Fruit fly (Drosophila melanogaster) whole organism, wandering third instar larva: ENCODE measurements around the gene Dnaaf4.

Experiments
- Dfd ChIP-seq: fragments of >200 bp; optimal IDR thresholded peaks from 2 replicates; lab custom pipeline; 2017; ENCODE audit warnings: missing biosample characterization, missing genetic modification characterization
- HLH106 ChIP-seq: fragments of 200-800 bp; optimal IDR thresholded peaks from 3 replicates; lab custom pipeline; 2019; ENCODE audit warnings: missing biosample characterization, mild to moderate bottlenecking, missing genetic modification characterization, moderate library complexity
- Hr78 ChIP-seq: fragments of >200 bp; optimal IDR thresholded peaks from 2 replicates; lab custom pipeline; 2017; ENCODE audit warnings: missing biosample characterization, missing genetic modification characterization
- Hr83 ChIP-seq: fragments of 200-300 bp; sonication (Bioruptor generic); optimal IDR thresholded peaks from 2 replicates; lab custom pipeline; 2016; ENCODE audit warnings: missing biosample characterization, mild to moderate bottlenecking, missing genetic modification characterization, moderate library complexity; ENCODE audit not compliant: poor library complexity, severe bottlenecking
- Mio ChIP-seq: sonication (Bioruptor generic); optimal IDR thresholded peaks from 2 replicates; lab custom pipeline; 2016; ENCODE audit warnings: missing biosample characterization, missing genetic modification characterization
- Myc ChIP-seq: fragments of >200 bp; optimal IDR thresholded peaks from 2 replicates; lab custom pipeline; 2017
- N ChIP-seq: fragments of >200 bp; optimal IDR thresholded peaks from 2 replicates; lab custom pipeline; 2018; ENCODE audit warnings: missing biosample characterization, missing external identifiers, missing genetic modification characterization
- OdsH ChIP-seq: fragments of 200-800 bp; sonication (Bioruptor generic); optimal IDR thresholded peaks from 2 replicates; lab custom pipeline; 2016; ENCODE audit warnings: missing biosample characterization, mild to moderate bottlenecking, missing genetic modification characterization
- h ChIP-seq: fragments of 200-800 bp; sonication (Bioruptor generic); optimal IDR thresholded peaks from 3 replicates; lab custom pipeline; 2016; ENCODE audit warnings: missing biosample characterization, mild to moderate bottlenecking, missing genetic modification characterization
- pan ChIP-seq: fragments of >200 bp; optimal IDR thresholded peaks from 2 replicates; lab custom pipeline; 2017
- sage ChIP-seq: fragments of 200-800 bp; sonication (Bioruptor generic); optimal IDR thresholded peaks from 2 replicates; lab custom pipeline; 2016; ENCODE audit warnings: missing biosample characterization, mild to moderate bottlenecking, missing genetic modification characterization
- sv ChIP-seq: fragments of 200-800 bp; sonication (Bioruptor generic); optimal IDR thresholded peaks from 3 replicates; lab custom pipeline; 2016; ENCODE audit warnings: missing biosample characterization, missing genetic modification characterization
- tai ChIP-seq: sonication (Bioruptor generic); optimal IDR thresholded peaks from 2 replicates; lab custom pipeline; 2016; ENCODE audit warnings: missing biosample characterization, missing genetic modification characterization
- usp ChIP-seq: fragments of >200 bp; optimal IDR thresholded peaks from 2 replicates; lab custom pipeline; 2017; ENCODE audit warnings: missing biosample characterization, missing genetic modification characterization

dm6 chr2L:11113011-11113528, 8.4 kb downstream of the Dnaaf4 start, which contains the start of gene Idua:
- no peak for TF ChIP-seq pan (lab: Kevin White, UChicago)
- TF ChIP-seq sv (GFP tag; lab: Kevin White, UChicago) = peak; percentile 35
- TF ChIP-seq Hr78 (GFP tag; lab: Kevin White, UChicago) = no peak
- no peak for TF ChIP-seq N (GFP tag; lab: Kevin White, UChicago)
- no peak for TF ChIP-seq Dfd (GFP tag; lab: Kevin White, UChicago)
- no peak for TF ChIP-seq usp (GFP tag; lab: Kevin White, UChicago)
- TF ChIP-seq h = no peak
- no peak for TF ChIP-seq Hr83 (GFP tag; lab: Kevin White, UChicago)
- TF ChIP-seq HLH106 (tag; lab: Kevin White, UChicago) = peak; percentile 75
- TF ChIP-seq sage (GFP tag; lab: Kevin White, UChicago) = no peak
- no peak for TF ChIP-seq tai (GFP tag; lab: Kevin White, UChicago)
- peak; percentile 79 for TF ChIP-seq OdsH (GFP tag; lab: Kevin White, UChicago)
- TF ChIP-seq Myc (lab: Kevin White, UChicago) = no peak
- no peak for TF ChIP-seq Mio (GFP tag; lab: Kevin White, UChicago)
